Fruit fly (Drosophila melanogaster) whole organism, wandering third instar larva: ENCODE data around the gene CG7766.

Experiments
- Abd-B ChIP-seq: fragments of >200 bp; optimal IDR thresholded peaks from 2 replicates; lab custom pipeline; 2017; ENCODE audit warnings: missing biosample characterization, missing genetic modification characterization
- CG32264 ChIP-seq: fragments of 200-800 bp; sonication (Bioruptor generic); optimal IDR thresholded peaks from 2 replicates; lab custom pipeline; 2016; ENCODE audit warnings: missing biosample characterization, missing genetic modification characterization
- CG9705 ChIP-seq: fragments of 200-800 bp; sonication (Bioruptor generic); optimal IDR thresholded peaks from 2 replicates; lab custom pipeline; 2018; ENCODE audit warnings: missing biosample characterization, mild to moderate bottlenecking, missing genetic modification characterization
- CrebA ChIP-seq: fragments of 200-800 bp; sonication (Bioruptor generic); optimal IDR thresholded peaks from 2 replicates; lab custom pipeline; 2016; ENCODE audit warnings: missing biosample characterization, mild to moderate bottlenecking, missing genetic modification characterization, borderline replicate concordance
- Dfd ChIP-seq: fragments of >200 bp; optimal IDR thresholded peaks from 2 replicates; lab custom pipeline; 2017; ENCODE audit warnings: missing biosample characterization, missing genetic modification characterization
- Dif ChIP-seq: fragments of 200-275, 200-300 bp; sonication (Bioruptor generic); optimal IDR thresholded peaks from 2 replicates; lab custom pipeline; 2018; ENCODE audit warnings: missing biosample characterization, missing genetic modification characterization; ENCODE audit not compliant: partially characterized antibody
- GATAd ChIP-seq: sonication (Bioruptor generic); optimal IDR thresholded peaks from 2 replicates; lab custom pipeline; 2016; ENCODE audit warnings: missing biosample characterization, missing genetic modification characterization
- HLH106 ChIP-seq: fragments of 200-800 bp; optimal IDR thresholded peaks from 3 replicates; lab custom pipeline; 2019; ENCODE audit warnings: missing biosample characterization, mild to moderate bottlenecking, missing genetic modification characterization, moderate library complexity
- Hnf4 ChIP-seq: fragments of 200-800 bp; sonication (Bioruptor generic); optimal IDR thresholded peaks from 2 replicates; lab custom pipeline; 2016; ENCODE audit warnings: missing biosample characterization, mild to moderate bottlenecking, missing genetic modification characterization
- Hr78 ChIP-seq: fragments of >200 bp; optimal IDR thresholded peaks from 2 replicates; lab custom pipeline; 2017; ENCODE audit warnings: missing biosample characterization, missing genetic modification characterization
- Hr83 ChIP-seq: fragments of 200-300 bp; sonication (Bioruptor generic); optimal IDR thresholded peaks from 2 replicates; lab custom pipeline; 2016; ENCODE audit warnings: missing biosample characterization, mild to moderate bottlenecking, missing genetic modification characterization, moderate library complexity; ENCODE audit not compliant: poor library complexity, severe bottlenecking
- Jra ChIP-seq: sonication (Bioruptor generic); optimal IDR thresholded peaks from 2 replicates; lab custom pipeline; 2016; ENCODE audit warnings: missing biosample characterization, missing genetic modification characterization
- Mio ChIP-seq: sonication (Bioruptor generic); optimal IDR thresholded peaks from 2 replicates; lab custom pipeline; 2016; ENCODE audit warnings: missing biosample characterization, missing genetic modification characterization
- Myc ChIP-seq: fragments of >200 bp; optimal IDR thresholded peaks from 2 replicates; lab custom pipeline; 2017
- N ChIP-seq: fragments of >200 bp; optimal IDR thresholded peaks from 2 replicates; lab custom pipeline; 2018; ENCODE audit warnings: missing biosample characterization, missing external identifiers, missing genetic modification characterization
- OdsH ChIP-seq: fragments of 200-800 bp; sonication (Bioruptor generic); optimal IDR thresholded peaks from 2 replicates; lab custom pipeline; 2016; ENCODE audit warnings: missing biosample characterization, mild to moderate bottlenecking, missing genetic modification characterization
- Rel ChIP-seq, 2 experiments: fragments of 200-800 bp; sonication (Bioruptor generic) in 1 of 2; optimal IDR thresholded peaks; 2 replicates in 1 of 2; 3 replicates in 1 of 2; lab custom pipeline; 2016 to 2019; ENCODE audit warnings: mild to moderate bottlenecking in 2 of 2, missing biosample characterization in 2 of 2, missing genetic modification characterization in 2 of 2, moderate library complexity in 1 of 2
- Sp1 ChIP-seq: fragments of 200-800 bp; sonication (Bioruptor generic); optimal IDR thresholded peaks from 3 replicates; lab custom pipeline; 2019; ENCODE audit warnings: missing biosample characterization, mild to moderate bottlenecking, missing genetic modification characterization, moderate library complexity
- Vsx2 ChIP-seq: fragments of 200-300, 225-300 bp; sonication (Bioruptor generic); optimal IDR thresholded peaks from 2 replicates; lab custom pipeline; 2018; ENCODE audit warnings: missing biosample characterization, missing genetic modification characterization; ENCODE audit not compliant: partially characterized antibody
- br ChIP-seq: fragments of 200-800 bp; sonication (Bioruptor generic); optimal IDR thresholded peaks from 2 replicates; lab custom pipeline; 2016; ENCODE audit warnings: missing biosample characterization, missing genetic modification characterization
- brk ChIP-seq: fragments of 200-800 bp; sonication (Bioruptor generic); optimal IDR thresholded peaks from 2 replicates; lab custom pipeline; 2016; ENCODE audit warnings: missing biosample characterization, mild to moderate bottlenecking, missing genetic modification characterization
- dl ChIP-seq, 2 experiments: fragments of 175-275, 200-275 bp in 1 of 2; fragments of 200-275 bp in 1 of 2; sonication (Bioruptor generic); optimal IDR thresholded peaks; lab custom pipeline; 2018; ENCODE audit warnings: mild to moderate bottlenecking in 2 of 2, missing biosample characterization in 2 of 2, missing genetic modification characterization in 2 of 2, moderate library complexity in 2 of 2; ENCODE audit not compliant: partially characterized antibody in 2 of 2, insufficient read depth in 1 of 2
- dmrt93B ChIP-seq: fragments of 200-800 bp; sonication (Bioruptor generic); optimal IDR thresholded peaks from 2 replicates; lab custom pipeline; 2018; ENCODE audit warnings: missing biosample characterization, mild to moderate bottlenecking, missing genetic modification characterization
- dsf ChIP-seq: sonication (Bioruptor generic); optimal IDR thresholded peaks from 2 replicates; lab custom pipeline; 2016; ENCODE audit warnings: missing biosample characterization, missing genetic modification characterization, borderline replicate concordance
- ey ChIP-seq: fragments of 200-800 bp; sonication (Bioruptor generic); optimal IDR thresholded peaks from 2 replicates; lab custom pipeline; 2016; ENCODE audit warnings: missing biosample characterization, missing genetic modification characterization
- foxo ChIP-seq, 2 experiments: fragments of 200-800 bp; sonication (Bioruptor generic); optimal IDR thresholded peaks; 2 replicates in 1 of 2; 3 replicates in 1 of 2; lab custom pipeline; 2016 to 2017; ENCODE audit warnings: missing biosample characterization in 2 of 2, missing genetic modification characterization in 2 of 2
- fru ChIP-seq: fragments of 200-800 bp; sonication (Bioruptor generic); optimal IDR thresholded peaks from 3 replicates; lab custom pipeline; 2016; ENCODE audit warnings: missing biosample characterization, mild to moderate bottlenecking, missing genetic modification characterization
- h ChIP-seq: fragments of 200-800 bp; sonication (Bioruptor generic); optimal IDR thresholded peaks from 3 replicates; lab custom pipeline; 2016; ENCODE audit warnings: missing biosample characterization, mild to moderate bottlenecking, missing genetic modification characterization
- jim ChIP-seq: fragments of 175-275, 200-325 bp; sonication (Bioruptor generic); optimal IDR thresholded peaks from 2 replicates; lab custom pipeline; 2016; ENCODE audit warnings: missing biosample characterization, mild to moderate bottlenecking, missing genetic modification characterization
- lola ChIP-seq: fragments of >200 bp; optimal IDR thresholded peaks from 2 replicates; lab custom pipeline; 2017; ENCODE audit warnings: missing biosample characterization, missing genetic modification characterization
- pan ChIP-seq: fragments of >200 bp; optimal IDR thresholded peaks from 2 replicates; lab custom pipeline; 2017
- psq ChIP-seq: fragments of 200-800 bp; sonication (Bioruptor generic); optimal IDR thresholded peaks from 3 replicates; lab custom pipeline; 2017; ENCODE audit warnings: missing biosample characterization, mild to moderate bottlenecking, missing genetic modification characterization, moderate library complexity
- rgr ChIP-seq: fragments of 200-800 bp; sonication (Bioruptor generic); optimal IDR thresholded peaks from 3 replicates; lab custom pipeline; 2016; ENCODE audit warnings: missing biosample characterization, mild to moderate bottlenecking, missing genetic modification characterization
- sage ChIP-seq: fragments of 200-800 bp; sonication (Bioruptor generic); optimal IDR thresholded peaks from 2 replicates; lab custom pipeline; 2016; ENCODE audit warnings: missing biosample characterization, mild to moderate bottlenecking, missing genetic modification characterization
- sv ChIP-seq: fragments of 200-800 bp; sonication (Bioruptor generic); optimal IDR thresholded peaks from 3 replicates; lab custom pipeline; 2016; ENCODE audit warnings: missing biosample characterization, missing genetic modification characterization
- tai ChIP-seq: sonication (Bioruptor generic); optimal IDR thresholded peaks from 2 replicates; lab custom pipeline; 2016; ENCODE audit warnings: missing biosample characterization, missing genetic modification characterization
- usp ChIP-seq: fragments of >200 bp; optimal IDR thresholded peaks from 2 replicates; lab custom pipeline; 2017; ENCODE audit warnings: missing biosample characterization, missing genetic modification characterization
- woc ChIP-seq: sonication (Bioruptor generic); optimal IDR thresholded peaks from 2 replicates; lab custom pipeline; 2016; ENCODE audit warnings: missing biosample characterization, mild to moderate bottlenecking, missing genetic modification characterization

CG7766 gene

dm6 chrX:9120828-9121754 is 17.6 kb upstream of the CG7766 start:
- TF ChIP-seq h (peak; percentile 21), dl (GFP tag; optimal IDR thresholded peaks at IDR 0.05; lab: Kevin White, UChicago; ENCODE audit: insufficient read depth in 1 of 2, partially characterized antibody in 2 of 2) (no peak), Vsx2 (no peak), Hr83 (GFP tag; lab: Kevin White, UChicago) (no peak), Mio (no peak), Dfd (GFP tag; lab: Kevin White, UChicago) (no peak), jim (GFP tag; lab: Kevin White, UChicago) (no peak), Jra (GFP tag; lab: Kevin White, UChicago) (no peak), brk (GFP tag; lab: Kevin White, UChicago) (no peak), br (no peak), tai (GFP tag; lab: Kevin White, UChicago) (no peak), sage (GFP tag; lab: Kevin White, UChicago) (no peak), dsf (GFP tag; lab: Kevin White, UChicago) (no peak), CG32264 (GFP tag; lab: Kevin White, UChicago) (no peak), Hr78 (GFP tag; lab: Kevin White, UChicago) (no peak), lola (GFP tag; lab: Kevin White, UChicago) (no peak), woc (GFP tag; lab: Kevin White, UChicago) (peak; percentile 17), fru (GFP tag; lab: Kevin White, UChicago) (peak; percentile 49), OdsH (peak; percentile 2), rgr (GFP tag; lab: Kevin White, UChicago) (peak; percentile 30), GATAd (GFP tag; lab: Kevin White, UChicago) (no peak), Rel (GFP tag; optimal IDR thresholded peaks at IDR 0.05; lab: Kevin White, UChicago) (no peak), Rel (tag; optimal IDR thresholded peaks at IDR 0.05; lab: Kevin White, UChicago) (no peak), pan (lab: Kevin White, UChicago) (no peak), Dif (GFP tag; lab: Kevin White, UChicago) (no peak), Sp1 (no peak), foxo (GFP tag; optimal IDR thresholded peaks at IDR 0.05; lab: Kevin White, UChicago) (peak in 1 of 2 experiments; percentile 45), sv (GFP tag; lab: Kevin White, UChicago) (no peak), Hnf4 (GFP tag; lab: Kevin White, UChicago) (no peak), ey (GFP tag; lab: Kevin White, UChicago) (peak; percentile 30), HLH106 (peak; percentile 26), usp (GFP tag; lab: Kevin White, UChicago) (no peak), Abd-B (no peak), dmrt93B (peak; percentile 7), Myc (lab: Kevin White, UChicago) (no peak), CrebA (GFP tag; lab: Kevin White, UChicago) (no peak), N (GFP tag; lab: Kevin White, UChicago) (no peak), psq (no peak), CG9705 (GFP tag; lab: Kevin White, UChicago) (no peak)

- TF ChIP-seq dl (GFP tag; optimal IDR thresholded peaks at IDR 0.05; lab: Kevin White, UChicago; ENCODE audit: insufficient read depth in 1 of 2, partially characterized antibody in 2 of 2) (no peak), Myc (lab: Kevin White, UChicago) (no peak), Dfd (GFP tag; lab: Kevin White, UChicago) (no peak), Mio (no peak), foxo (GFP tag; optimal IDR thresholded peaks at IDR 0.05; lab: Kevin White, UChicago) (no peak), psq (no peak), tai (GFP tag; lab: Kevin White, UChicago) (no peak), rgr (GFP tag; lab: Kevin White, UChicago) (no peak), Abd-B (no peak), h (no peak)
These were observed 16.3 kb upstream of the CG7766 start for dm6 chrX:9119671-9120364.
